Fruit fly (Drosophila melanogaster): ENCODE data around the gene elm.

elm gene

dm6 chr3R:5636519-5637430, 17.9 kb downstream of the elm start, which contains the start of the genes CG31548 and CG12170 (continued):
- TF ChIP-seq Dbx (GFP tag; IDR thresholded peaks at IDR 0.05) (no peak), dmrt11E (tag; optimal IDR thresholded peaks at IDR 0.05) (peak; percentile 55), gcm (GFP tag; optimal IDR thresholded peaks at IDR 0.05) (peak; percentile 50), CG10209 (GFP tag; optimal IDR thresholded peaks at IDR 0.05) (no peak), her (GFP tag; optimal IDR thresholded peaks at IDR 0.05) (peak; percentile 42), CG7357 (GFP tag; IDR thresholded peaks at IDR 0.05) (no peak), CG1832 (GFP tag; optimal IDR thresholded peaks at IDR 0.05) (no peak), CG16863 (GFP tag; optimal IDR thresholded peaks at IDR 0.05) (peak; percentile 27)

dm6 chr3R:5635524-5635923, 19.1 kb downstream of the elm start, which contains the start of gene CG31546:
TSS of gene CG31546 (minus strand) at chr3R:5635624.
- TF ChIP-seq CG10209 (GFP tag; optimal IDR thresholded peaks at IDR 0.05) (no peak), bcd (GFP tag; optimal IDR thresholded peaks at IDR 0.05) (no peak), Aef1 (GFP tag; IDR thresholded peaks at IDR 0.05) (no peak), Ada2b (GFP tag; IDR thresholded peaks at IDR 0.05) (no peak), CG17328 (GFP tag; IDR thresholded peaks at IDR 0.05) (no peak), CG10543 (GFP tag; optimal IDR thresholded peaks at IDR 0.05) (no peak), CG11085 (GFP tag; IDR thresholded peaks at IDR 0.05) (no peak), nau (GFP tag; optimal IDR thresholded peaks at IDR 0.05) (no peak), ham (GFP tag; IDR thresholded peaks at IDR 0.05) (no peak), CG14667 (GFP tag; IDR thresholded peaks at IDR 0.05) (no peak), lab (GFP tag; optimal IDR thresholded peaks at IDR 0.05) (no peak), kah (GFP tag; optimal IDR thresholded peaks at IDR 0.05) (no peak), MBD-R2 (GFP tag; IDR thresholded peaks at IDR 0.05) (no peak)

dm6 chr3R:5633437-5633836, 21.2 kb downstream of the elm start, which contains the start of gene CG12171:
TSS of gene CG12171 (plus strand) at chr3R:5633627.
- TF ChIP-seq gcm (GFP tag; optimal IDR thresholded peaks at IDR 0.05): no peak
- TF ChIP-seq Mrtf (GFP tag; IDR thresholded peaks at IDR 0.05): no peak
- TF ChIP-seq CG8388 (GFP tag; optimal IDR thresholded peaks at IDR 0.05): no peak
- TF ChIP-seq C15 (GFP tag; IDR thresholded peaks at IDR 0.05): no peak
- TF ChIP-seq CG9727 (GFP tag; optimal IDR thresholded peaks at IDR 0.05): no peak
- TF ChIP-seq CG17328 (GFP tag; IDR thresholded peaks at IDR 0.05): no peak
- TF ChIP-seq jumu (GFP tag; optimal IDR thresholded peaks at IDR 0.05): no peak
- TF ChIP-seq sd (tag; optimal IDR thresholded peaks at IDR 0.05): no peak
- TF ChIP-seq z (GFP tag; IDR thresholded peaks at IDR 0.05): no peak
- no peak for TF ChIP-seq pho (GFP tag; optimal IDR thresholded peaks at IDR 0.05)
- no peak for TF ChIP-seq CG18262 (tag; optimal IDR thresholded peaks at IDR 0.05)
- TF ChIP-seq MBD-R2 (GFP tag; IDR thresholded peaks at IDR 0.05): peak; percentile 52; the same call in 1 of the 2 replicates
- peak; percentile 65 for TF ChIP-seq mirr (GFP tag; optimal IDR thresholded peaks at IDR 0.05)
- TF ChIP-seq en (GFP tag; optimal IDR thresholded peaks at IDR 0.05): no peak
- no peak for TF ChIP-seq CG12942 (GFP tag; optimal IDR thresholded peaks at IDR 0.05)
- TF ChIP-seq CG3065 (GFP tag; optimal IDR thresholded peaks at IDR 0.05): no peak
- TF ChIP-seq CG2889 (GFP tag; IDR thresholded peaks at IDR 0.05): no peak
- peak; percentile 88 for TF ChIP-seq exex (tag; optimal IDR thresholded peaks at IDR 0.05)
- TF ChIP-seq NFAT (GFP tag; IDR thresholded peaks at IDR 0.05): no peak
- no peak for TF ChIP-seq tx (GFP tag; optimal IDR thresholded peaks at IDR 0.05)
- TF ChIP-seq sug (tag; optimal IDR thresholded peaks at IDR 0.05): peak; percentile 16
- TF ChIP-seq Sry-δ (GFP tag; optimal IDR thresholded peaks at IDR 0.05): peak; percentile 24
- TF ChIP-seq Ada2b (GFP tag; IDR thresholded peaks at IDR 0.05): no peak
- TF ChIP-seq CG9437 (GFP tag; optimal IDR thresholded peaks at IDR 0.05): no peak
- no peak for TF ChIP-seq CG8281 (tag; optimal IDR thresholded peaks at IDR 0.05)
- no peak for TF ChIP-seq CG3281 (GFP tag; optimal IDR thresholded peaks at IDR 0.05)
- no peak for TF ChIP-seq lmd (GFP tag; IDR thresholded peaks at IDR 0.05)
- TF ChIP-seq Hey (tag; optimal IDR thresholded peaks at IDR 0.05): no peak
- no peak for TF ChIP-seq toy (GFP tag; IDR thresholded peaks at IDR 0.05)
- no peak for TF ChIP-seq usp (GFP tag; optimal IDR thresholded peaks at IDR 0.05)
- no peak for TF ChIP-seq CG5180 (GFP tag; optimal IDR thresholded peaks at IDR 0.05)

All from whole organism, embryonic.